Worm (Caenorhabditis elegans): ENCODE data around the gene lat-2.

DNA sequence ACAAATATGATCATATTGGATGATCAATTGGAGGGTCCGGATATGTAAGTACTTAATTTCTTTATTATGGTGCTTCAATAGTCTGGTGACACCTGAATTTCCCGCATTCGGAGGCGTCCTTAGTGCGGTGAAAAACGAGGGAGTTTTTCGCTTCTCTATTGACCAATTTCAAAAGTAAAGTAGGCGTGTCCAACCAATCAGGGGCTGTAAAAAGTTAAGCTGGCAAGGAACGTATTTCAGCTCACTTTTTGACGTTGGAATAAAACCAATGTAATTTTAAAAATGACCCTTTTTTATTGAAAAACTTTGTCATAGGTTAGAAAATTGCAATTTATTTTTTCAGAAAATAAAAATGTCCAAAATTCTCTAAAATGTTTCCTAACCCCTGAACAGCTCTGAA is 50.8 kb downstream of the lat-2 start:
- no peak for TF ChIP-seq lin-39 (tag; optimal IDR thresholded peaks at IDR 0.05)
- no peak for TF ChIP-seq unc-39 (tag; optimal IDR thresholded peaks at IDR 0.05)
- TF ChIP-seq unc-62 (GFP tag; optimal IDR thresholded peaks at IDR 0.05): no peak
- TF ChIP-seq mdl-1 (tag; optimal IDR thresholded peaks at IDR 0.05): no peak
- no peak for TF ChIP-seq nhr-6 (tag; optimal IDR thresholded peaks at IDR 0.05)
- TF ChIP-seq elt-1 (tag; optimal IDR thresholded peaks at IDR 0.05): no peak

All from whole organism, L2 larva.